Fruit fly (Drosophila melanogaster): ENCODE data around the gene dac.
A peak's percentile ranks its signal among the peaks of the same experiment; 100 is the strongest.

The dac gene

DNA sequence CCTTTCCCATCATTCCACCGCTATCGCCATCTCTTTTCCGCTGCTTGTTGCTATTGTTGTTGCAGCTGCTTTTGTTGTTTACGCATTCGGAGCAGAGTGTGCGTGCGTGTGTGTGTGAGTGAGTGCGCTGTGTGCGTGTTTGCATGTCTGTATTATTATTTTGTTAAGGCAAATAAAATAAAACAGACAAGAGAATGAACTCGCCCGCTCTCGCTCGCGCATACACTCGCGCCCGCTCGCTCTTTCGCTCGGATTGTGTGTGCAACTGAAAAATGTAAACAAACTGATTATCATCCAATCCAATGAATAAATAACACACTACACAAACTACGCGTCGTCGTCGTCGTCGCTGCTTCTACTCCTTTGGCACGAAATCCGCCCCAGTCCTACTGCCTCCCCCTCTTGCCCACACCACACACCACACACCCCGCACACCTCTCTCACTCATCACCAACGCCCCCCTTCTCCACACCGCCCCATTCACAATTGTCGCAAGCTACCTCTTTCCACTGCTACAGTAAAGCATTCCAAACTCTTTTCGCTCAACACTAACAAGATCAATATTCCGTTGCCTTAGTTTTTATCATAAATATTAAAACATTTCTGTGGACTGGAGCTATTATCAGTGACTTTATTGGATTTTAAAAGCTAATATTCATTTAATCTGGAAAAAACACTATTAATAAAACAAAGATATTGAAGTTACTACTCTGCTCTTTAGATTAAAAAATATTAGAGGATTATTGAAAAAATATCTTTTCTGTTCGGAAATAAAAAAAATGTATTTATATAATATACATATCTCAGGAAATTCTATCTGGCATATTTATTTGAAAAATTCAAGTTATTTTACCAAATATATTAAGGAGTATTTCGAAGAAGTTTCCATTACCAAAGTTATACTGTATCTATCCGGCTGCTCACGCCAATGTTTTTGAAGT lies 35.8 kb upstream of the dac start (continued):
- peak; percentile 99 for TF ChIP-seq chinmo (GFP tag; IDR thresholded peaks at IDR 0.05; ENCODE audit: partially characterized antibody)
- peak; percentile 99 for TF ChIP-seq crol (GFP tag; IDR thresholded peaks at IDR 0.05)
- TF ChIP-seq CG8924 (tag; optimal IDR thresholded peaks at IDR 0.05): peak; percentile 94
- no peak for TF ChIP-seq ssp (GFP tag; IDR thresholded peaks at IDR 0.05)
- peak; percentile 74 for TF ChIP-seq zfh1 (GFP tag; IDR thresholded peaks at IDR 0.05)
- TF ChIP-seq CG3838 (GFP tag; optimal IDR thresholded peaks at IDR 0.05): peak; percentile 94
- TF ChIP-seq CG13287 (GFP tag; IDR thresholded peaks at IDR 0.05; ENCODE audit: partially characterized antibody): peak; percentile 36; the same call in 1 of the 2 replicates
- TF ChIP-seq CG2199 (GFP tag; IDR thresholded peaks at IDR 0.05): peak; percentile 89
- peak; percentile 91 for TF ChIP-seq CG11398 (GFP tag; optimal IDR thresholded peaks at IDR 0.05)
- peak; percentile 84 for TF ChIP-seq CG13296 (GFP tag; optimal IDR thresholded peaks at IDR 0.05)
- peak; percentile 76 for TF ChIP-seq CG8944 (GFP tag; optimal IDR thresholded peaks at IDR 0.05)
- TF ChIP-seq pita (GFP tag; optimal IDR thresholded peaks at IDR 0.05): no peak
- peak; percentile 81 for TF ChIP-seq gem (tag; optimal IDR thresholded peaks at IDR 0.05)
- peak; percentile 31 for TF ChIP-seq ERR (GFP tag; optimal IDR thresholded peaks at IDR 0.05)
- TF ChIP-seq usp (GFP tag; optimal IDR thresholded peaks at IDR 0.05): no peak
- TF ChIP-seq CG31441 (GFP tag; IDR thresholded peaks at IDR 0.05): peak; percentile 83
- TF ChIP-seq E2f2 (GFP tag; IDR thresholded peaks at IDR 0.05): peak; percentile 39; the same call in 1 of the 2 replicates
- peak; percentile 79 for TF ChIP-seq CG2712 (tag; optimal IDR thresholded peaks at IDR 0.05)
- TF ChIP-seq ro (GFP tag; IDR thresholded peaks at IDR 0.05): no peak
- TF ChIP-seq CG4820 (GFP tag; optimal IDR thresholded peaks at IDR 0.05): peak; percentile 37
- peak; percentile 16; the same call in 1 of the 2 replicates for TF ChIP-seq CG17612 (GFP tag; IDR thresholded peaks at IDR 0.05)
- peak; percentile 45; the same call in 1 of the 3 replicates for TF ChIP-seq CG6791 (GFP tag; IDR thresholded peaks at IDR 0.05; ENCODE audit: partially characterized antibody)
- peak; percentile 57 for TF ChIP-seq Hsf (GFP tag; optimal IDR thresholded peaks at IDR 0.05)
- TF ChIP-seq CG3726 (GFP tag; IDR thresholded peaks at IDR 0.05): peak; percentile 49; the same call in 1 of the 3 replicates
- peak; percentile 93 for TF ChIP-seq CG11723 (GFP tag; optimal IDR thresholded peaks at IDR 0.05)
- peak; percentile 61 for TF ChIP-seq slp2 (GFP tag; optimal IDR thresholded peaks at IDR 0.05)
- peak; percentile 44 for TF ChIP-seq dpn (GFP tag; optimal IDR thresholded peaks at IDR 0.05)
- peak; percentile 94 for TF ChIP-seq wek (GFP tag; optimal IDR thresholded peaks at IDR 0.05)
- peak in 1 of 2 experiments; percentile 75 for TF ChIP-seq insv (GFP tag; optimal IDR thresholded peaks at IDR 0.05)
- TF ChIP-seq pnt (GFP tag; optimal IDR thresholded peaks at IDR 0.05): peak; percentile 9
- peak; percentile 62 for TF ChIP-seq CG13775 (GFP tag; optimal IDR thresholded peaks at IDR 0.05)
- TF ChIP-seq H15 (GFP tag; IDR thresholded peaks at IDR 0.05): 0 out of 3 replicates have a peak, but pooled peaks have one; percentile 47
- TF ChIP-seq Rx (GFP tag; IDR thresholded peaks at IDR 0.05): peak; percentile 38; the same call in 1 of the 2 replicates
- TF ChIP-seq CG10462 (GFP tag; optimal IDR thresholded peaks at IDR 0.05): peak; percentile 66
- no peak for TF ChIP-seq Dek (tag; optimal IDR thresholded peaks at IDR 0.05)
- TF ChIP-seq Nf-YA (GFP tag; IDR thresholded peaks at IDR 0.05): peak; percentile 78
- peak; percentile 71 for TF ChIP-seq CG17829 (tag; optimal IDR thresholded peaks at IDR 0.05)
- peak; percentile 2 for TF ChIP-seq lilli (GFP tag; optimal IDR thresholded peaks at IDR 0.05)
- TF ChIP-seq bab2 (GFP tag; optimal IDR thresholded peaks at IDR 0.05): peak; percentile 83
- TF ChIP-seq CG7271 (tag; optimal IDR thresholded peaks at IDR 0.05): peak; percentile 94
- TF ChIP-seq CG11247 (GFP tag; IDR thresholded peaks at IDR 0.05): 0 out of 2 replicates have a peak, but pooled peaks have one; percentile 20
- peak; percentile 87 for TF ChIP-seq CG17912 (GFP tag; optimal IDR thresholded peaks at IDR 0.05)
- peak; percentile 79 for TF ChIP-seq Atf-2 (GFP tag; optimal IDR thresholded peaks at IDR 0.05)
- peak; percentile 90 for TF ChIP-seq CG4707 (GFP tag; optimal IDR thresholded peaks at IDR 0.05)
- TF ChIP-seq p53 (GFP tag; optimal IDR thresholded peaks at IDR 0.05): peak; percentile 66
- TF ChIP-seq CG1024 (GFP tag; IDR thresholded peaks at IDR 0.05): peak; percentile 50; the same call in 1 of the 2 replicates
- TF ChIP-seq HHEX (GFP tag; optimal IDR thresholded peaks at IDR 0.05): peak; percentile 91
- TF ChIP-seq CG4617 (GFP tag; optimal IDR thresholded peaks at IDR 0.05; ENCODE audit: borderline replicate concordance): peak; percentile 34

Data from whole organism, embryonic.